Fruit fly (Drosophila melanogaster) whole organism, adult: Measurements from ENCODE around the gene janA.

ENCODE experiments used
- CG11617 ChIP-seq: fragments of 200-800 bp; sonication (Bioruptor generic); optimal IDR thresholded peaks from 2 replicates; lab custom pipeline; 2017; ENCODE audit warnings: mild to moderate bottlenecking, missing biosample characterization, missing genetic modification reagents, missing genetic modification characterization
- CG5204 ChIP-seq: fragments of 200-800 bp; sonication (Bioruptor generic); optimal IDR thresholded peaks from 2 replicates; lab custom pipeline; 2016; ENCODE audit warnings: missing biosample characterization, missing genetic modification characterization
- cnc ChIP-seq, 2 experiments: fragments of >200 bp; optimal IDR thresholded peaks; 2 replicates each; lab custom pipeline; 2017
- kay ChIP-seq: fragments of 200-800 bp; sonication (Bioruptor generic); peaks from one replicate; lab custom pipeline; 2016; ENCODE audit warnings: missing biosample characterization, missing genetic modification characterization, borderline replicate concordance
- pad ChIP-seq: fragments of 200-800 bp; sonication (Bioruptor generic); optimal IDR thresholded peaks from 3 replicates; lab custom pipeline; 2017; ENCODE audit warnings: missing biosample characterization, missing genetic modification characterization, mild to moderate bottlenecking, moderate library complexity, missing genetic modification reagents

DNA sequence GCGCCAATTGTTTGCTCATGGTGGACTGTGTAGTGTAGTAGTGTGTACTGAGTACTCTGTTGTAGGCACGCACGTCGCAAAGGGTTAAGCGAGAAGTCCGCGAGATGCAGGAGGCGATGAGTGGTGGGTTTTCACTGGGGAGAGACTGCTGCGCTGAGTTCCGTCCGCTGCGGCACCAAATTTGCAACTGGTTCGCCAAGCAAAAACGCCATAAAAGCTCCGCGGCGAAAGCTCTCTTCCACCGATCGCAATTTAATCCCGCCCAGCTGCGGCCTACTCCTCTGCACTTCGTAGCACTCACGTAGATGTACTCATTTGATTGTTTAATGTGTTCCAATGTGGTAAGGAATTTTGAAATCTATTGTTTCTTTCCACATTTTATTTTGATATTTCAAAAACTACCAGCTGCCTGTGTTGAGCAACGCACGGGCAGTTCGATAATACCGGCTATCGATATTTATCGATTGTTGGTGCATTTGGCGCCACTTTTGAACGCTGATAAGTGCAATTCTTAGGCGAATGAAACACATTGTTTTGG lies 24.3 kb downstream of the janA start, which contains the start of gene CG7920:
- TF ChIP-seq CG11617 (GFP tag; lab: Kevin White, UChicago) (peak; percentile 54), cnc (optimal IDR thresholded peaks at IDR 0.05; lab: Kevin White, UChicago) (peak in 1 of 2 experiments; percentile 62), pad (GFP tag; lab: Kevin White, UChicago) (peak; percentile 67), CG5204 (GFP tag; lab: Kevin White, UChicago) (no peak), kay (GFP tag; lab: Kevin White, UChicago) (no peak)
